Fruit fly (Drosophila melanogaster): ENCODE data around the gene Pect.
"Not testable (repeated sequence)": the region's sequence is repeated elsewhere in the genome, so short reads cannot be mapped to it uniquely, and the experiment has no call there.

The Pect gene

dm6 chr2L:13183150-13183549 is 20.4 kb upstream of the Pect start, which contains the start of gene Rsph1:
Rsph1 (plus strand) TSS chr2L:13183450.
- TF ChIP-seq h (optimal IDR thresholded peaks at IDR 0.05) (no peak), Myc (optimal IDR thresholded peaks at IDR 0.05) (no peak)

- no peak for TF ChIP-seq psq (optimal IDR thresholded peaks at IDR 0.05)
- TF ChIP-seq ttk (optimal IDR thresholded peaks at IDR 0.05), result no peak
- TF ChIP-seq Sin3A (optimal IDR thresholded peaks at IDR 0.05), result no peak
- TF ChIP-seq Myc (optimal IDR thresholded peaks at IDR 0.05), result no peak
- no peak for TF ChIP-seq insv (optimal IDR thresholded peaks at IDR 0.05)
These were observed 13.0 kb upstream of the Pect start for dm6 chr2L:13190534-13190933.

dm6 chr2L:13191052-13191678 is 12.4 kb upstream of the Pect start:
- TF ChIP-seq Myc (optimal IDR thresholded peaks at IDR 0.05) (no peak), insv (optimal IDR thresholded peaks at IDR 0.05) (no peak), h (optimal IDR thresholded peaks at IDR 0.05) (no peak)

- TF ChIP-seq Sin3A (optimal IDR thresholded peaks at IDR 0.05) (no peak), ttk (optimal IDR thresholded peaks at IDR 0.05) (no peak), Myc (optimal IDR thresholded peaks at IDR 0.05) (no peak)
These were observed 11.7 kb upstream of the Pect start, which contains the start of the genes CG16974 and Edem2 for dm6 chr2L:13191894-13192293. CG16974 (minus strand) TSS chr2L:13191979. Edem2 (plus strand) TSS chr2L:13192201.

- no peak for TF ChIP-seq Sin3A (optimal IDR thresholded peaks at IDR 0.05)
- no peak for TF ChIP-seq psq (optimal IDR thresholded peaks at IDR 0.05)
- no peak for TF ChIP-seq h (optimal IDR thresholded peaks at IDR 0.05)
- no peak for TF ChIP-seq Myc (optimal IDR thresholded peaks at IDR 0.05)
- TF ChIP-seq ttk (optimal IDR thresholded peaks at IDR 0.05), result no peak
- TF ChIP-seq insv (optimal IDR thresholded peaks at IDR 0.05), result no peak
These were observed 7.7 kb upstream of the Pect start for dm6 chr2L:13195822-13196221.

- no peak for TF ChIP-seq psq (optimal IDR thresholded peaks at IDR 0.05)
- TF ChIP-seq insv (optimal IDR thresholded peaks at IDR 0.05), result no peak
- no peak for TF ChIP-seq ttk (optimal IDR thresholded peaks at IDR 0.05)
- TF ChIP-seq h (optimal IDR thresholded peaks at IDR 0.05), result no peak
- TF ChIP-seq Myc (optimal IDR thresholded peaks at IDR 0.05), result no peak
- no peak for TF ChIP-seq Sin3A (optimal IDR thresholded peaks at IDR 0.05)
These were observed 564 bp upstream of the Pect start, which contains the start of gene CG16972 for dm6 chr2L:13202960-13203436. CG16972 (minus strand) TSS chr2L:13203295.

dm6 chr2L:13204151-13204550 is 589 bp downstream of the Pect start:
- TF ChIP-seq Myc (optimal IDR thresholded peaks at IDR 0.05), result no peak
- no peak for TF ChIP-seq ttk (optimal IDR thresholded peaks at IDR 0.05)
- no peak for TF ChIP-seq h (optimal IDR thresholded peaks at IDR 0.05)
- no peak for TF ChIP-seq Sin3A (optimal IDR thresholded peaks at IDR 0.05)
- no peak for TF ChIP-seq insv (optimal IDR thresholded peaks at IDR 0.05)
- TF ChIP-seq psq (optimal IDR thresholded peaks at IDR 0.05), result no peak

- no peak for TF ChIP-seq h (optimal IDR thresholded peaks at IDR 0.05)
- no peak for TF ChIP-seq Sin3A (optimal IDR thresholded peaks at IDR 0.05)
- no peak for TF ChIP-seq psq (optimal IDR thresholded peaks at IDR 0.05)
- TF ChIP-seq ttk (optimal IDR thresholded peaks at IDR 0.05), result no peak
- no peak for TF ChIP-seq Myc (optimal IDR thresholded peaks at IDR 0.05)
- no peak for TF ChIP-seq insv (optimal IDR thresholded peaks at IDR 0.05)
These were observed 1.7 kb downstream of the Pect start for dm6 chr2L:13205256-13205655.

dm6 chr2L:13206077-13206668 is 2.6 kb downstream of the Pect start:
- TF ChIP-seq Sin3A (optimal IDR thresholded peaks at IDR 0.05) (no peak), h (optimal IDR thresholded peaks at IDR 0.05) (no peak), psq (optimal IDR thresholded peaks at IDR 0.05) (no peak), Myc (optimal IDR thresholded peaks at IDR 0.05) (no peak), insv (optimal IDR thresholded peaks at IDR 0.05) (no peak), ttk (optimal IDR thresholded peaks at IDR 0.05) (no peak)

- no peak for TF ChIP-seq Myc (optimal IDR thresholded peaks at IDR 0.05)
- no peak for TF ChIP-seq psq (optimal IDR thresholded peaks at IDR 0.05)
- TF ChIP-seq ttk (optimal IDR thresholded peaks at IDR 0.05), result no peak
- no peak for TF ChIP-seq h (optimal IDR thresholded peaks at IDR 0.05)
- TF ChIP-seq insv (optimal IDR thresholded peaks at IDR 0.05), result no peak
- TF ChIP-seq Sin3A (optimal IDR thresholded peaks at IDR 0.05), result no peak
These were observed 3.4 kb downstream of the Pect start for dm6 chr2L:13206857-13207463.

dm6 chr2L:13211764-13212265 is 8.3 kb downstream of the Pect start, which contains the start of gene CG15482:
CG15482 (minus strand) TSS chr2L:13211814.
- TF ChIP-seq h, ttk, Sin3A (optimal IDR thresholded peaks at IDR 0.05): not testable (repeated sequence)

dm6 chr2L:13215010-13215409 is 11.4 kb downstream of the Pect start, which contains the start of gene kek4:
kek4 (minus strand) TSS chr2L:13215350.
- TF ChIP-seq insv (optimal IDR thresholded peaks at IDR 0.05), result no peak
- TF ChIP-seq Sin3A (optimal IDR thresholded peaks at IDR 0.05), result no peak
- TF ChIP-seq Myc (optimal IDR thresholded peaks at IDR 0.05), result no peak
